Fruit fly (Drosophila melanogaster) whole organism, pupa: ENCODE measurements around the gene ND-13B.
A peak's percentile ranks its signal among the peaks of the same experiment; 100 is the strongest.

Experiments
- CG12605 ChIP-seq: fragments of 200-800 bp; sonication (Bioruptor generic); IDR thresholded peaks from 2 replicates; pipeline ENCODE4 v1.3.6; 2022; ENCODE audit warnings: missing biosample characterization, missing genetic modification characterization
- CG14655 ChIP-seq: fragments of 200-800 bp; sonication (Bioruptor generic); optimal IDR thresholded peaks from 3 replicates; lab custom pipeline; 2017; ENCODE audit warnings: mild to moderate bottlenecking, missing biosample characterization, missing genetic modification reagents, missing genetic modification characterization
- CG15710 ChIP-seq: fragments of 200-800 bp; sonication (Bioruptor generic); optimal IDR thresholded peaks from 2 replicates; lab custom pipeline; 2018; ENCODE audit warnings: missing biosample characterization, mild to moderate bottlenecking, missing genetic modification characterization, moderate library complexity
- CG8159 ChIP-seq: fragments of 200-800 bp; sonication (Bioruptor generic); optimal IDR thresholded peaks from 3 replicates; lab custom pipeline; 2018; ENCODE audit warnings: missing biosample characterization, mild to moderate bottlenecking, missing genetic modification characterization, moderate library complexity
- D1 ChIP-seq: fragments of 200-800 bp; sonication (Bioruptor generic); optimal IDR thresholded peaks from 2 replicates; lab custom pipeline; 2018; ENCODE audit warnings: missing biosample characterization, mild to moderate bottlenecking, missing genetic modification characterization, moderate library complexity
- Pif1A ChIP-seq: fragments of 200-800 bp; sonication (Bioruptor generic); optimal IDR thresholded peaks from 3 replicates; lab custom pipeline; 2016; ENCODE audit warnings: missing biosample characterization, missing genetic modification characterization
- Pif1B ChIP-seq: fragments of 200-800 bp; sonication (Bioruptor generic); optimal IDR thresholded peaks from 3 replicates; lab custom pipeline; 2016; ENCODE audit warnings: missing biosample characterization, missing genetic modification characterization
- gl ChIP-seq: fragments of 200-800 bp; sonication (Bioruptor generic); optimal IDR thresholded peaks from 2 replicates; lab custom pipeline; 2018; ENCODE audit warnings: missing biosample characterization, mild to moderate bottlenecking, missing genetic modification characterization

DNA sequence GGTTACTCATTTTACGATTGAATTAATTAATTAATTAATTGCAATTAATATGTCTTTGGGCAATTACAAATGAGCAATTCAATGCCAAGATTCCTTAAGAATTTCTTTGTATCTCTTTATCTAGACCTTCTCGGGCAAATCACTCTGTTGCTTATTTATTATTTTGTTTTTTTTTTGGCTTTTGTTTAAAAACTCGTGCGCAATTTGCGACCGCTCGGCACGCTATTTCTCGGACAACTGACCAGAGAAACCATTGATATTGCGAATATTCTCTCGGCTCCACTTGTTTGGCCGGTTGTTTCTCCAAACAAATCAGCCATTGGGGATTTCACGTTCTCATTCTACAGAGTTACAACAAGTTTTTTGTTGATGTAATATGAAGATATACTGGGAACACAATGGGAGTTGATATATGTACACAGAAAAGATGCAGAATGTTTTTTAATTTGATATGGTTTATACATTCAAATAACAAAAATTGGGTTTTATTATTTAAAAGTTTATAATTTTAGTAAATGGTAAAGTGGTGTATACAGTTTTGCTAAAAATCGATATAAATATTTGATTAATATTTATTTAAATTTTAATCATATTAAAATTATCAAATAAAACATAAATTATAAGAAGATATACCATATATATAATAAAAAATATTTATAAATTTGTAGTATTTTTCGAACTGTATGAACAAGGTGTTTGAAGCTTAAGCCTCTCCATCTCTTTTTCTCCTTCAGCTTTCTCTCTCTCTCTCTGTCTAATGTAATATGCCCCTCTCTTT is 2.9 kb upstream of the ND-13B start, which contains the start of gene NijA:
- TF ChIP-seq CG8159 (tag; lab: Kevin White, UChicago) = peak; percentile 91
- peak; percentile 1 for TF ChIP-seq D1 (tag; lab: Kevin White, UChicago)
- TF ChIP-seq Pif1B (GFP tag; lab: Kevin White, UChicago) = peak; percentile 44
- TF ChIP-seq Pif1A = no peak
- peak; percentile 49; the same call in 1 of the 2 replicates for TF ChIP-seq CG12605
- TF ChIP-seq CG15710 = peak; percentile 85
- TF ChIP-seq CG14655 (GFP tag; lab: Kevin White, UChicago) = no peak
- TF ChIP-seq gl (tag; lab: Kevin White, UChicago) = peak; percentile 25
